Worm (Caenorhabditis elegans): ENCODE measurements around the gene bra-2.
A peak's percentile ranks its signal among the peaks of the same experiment; 100 is the strongest.
"Not testable (repeated sequence)": the region's sequence is repeated elsewhere in the genome, so short reads cannot be mapped to it uniquely, and the experiment has no call there.

The bra-2 gene

DNA sequence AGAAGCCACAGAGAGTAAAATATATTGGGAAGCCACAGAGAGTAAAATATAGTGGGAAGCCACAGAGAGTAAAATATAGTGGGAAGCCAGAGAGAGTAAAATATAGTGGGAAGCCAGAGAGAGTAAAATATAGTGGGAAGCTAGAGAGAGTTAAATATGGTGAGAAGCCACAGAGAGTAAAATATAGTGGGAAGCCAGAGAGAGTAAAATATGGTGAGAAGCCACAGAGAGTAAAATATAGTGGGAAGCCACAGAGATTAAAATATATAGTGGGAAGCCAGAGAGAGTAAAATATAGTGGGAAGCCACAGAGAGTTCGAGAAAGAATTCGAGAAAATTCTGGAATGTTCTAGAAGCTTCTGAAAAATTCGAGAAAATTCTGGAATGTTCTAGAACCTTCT, 20.3 kb downstream of the bra-2 start:
- TF ChIP-seq lir-3 (tag; optimal IDR thresholded peaks at IDR 0.05) (peak; percentile 69), F10B5.3 (tag; optimal IDR thresholded peaks at IDR 0.05) (peak; percentile 19), nhr-48 (tag; optimal IDR thresholded peaks at IDR 0.05) (peak; percentile 28), daf-16 (GFP tag; optimal IDR thresholded peaks at IDR 0.05) (peak in 1 of 2 experiments; percentile 57), spr-1 (tag; optimal IDR thresholded peaks at IDR 0.05) (peak; percentile 65)
- TF ChIP-seq daf-16 (tag; optimal IDR thresholded peaks at IDR 0.05): not testable (repeated sequence)

DNA sequence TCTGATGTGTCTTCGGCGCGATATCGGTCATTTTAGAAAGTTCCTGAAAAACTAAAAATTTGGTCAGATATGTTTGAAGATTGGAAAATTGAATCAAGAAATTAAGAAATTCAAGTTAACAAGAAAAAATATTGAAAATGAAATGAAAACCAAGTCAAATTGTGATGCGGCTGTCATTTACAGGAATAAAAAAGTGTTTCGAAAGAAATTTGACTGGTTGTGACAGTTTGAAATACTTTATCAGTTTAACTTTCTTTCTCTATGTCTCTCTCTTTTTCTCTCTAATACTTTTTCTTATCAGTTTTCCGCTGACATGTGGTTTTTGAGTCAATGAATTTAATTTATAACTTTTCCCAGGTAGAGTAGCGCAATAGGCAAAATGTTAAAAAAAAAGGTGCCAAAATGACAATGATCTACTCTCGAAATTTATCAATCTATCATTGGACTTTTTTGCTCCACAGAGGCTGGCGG, 25.0 kb downstream of the bra-2 start, which contains the start of gene fbxa-55:
Gene fbxa-55 (minus strand): TSS at position 51 of the 471 bp plus-strand sequence.
- TF ChIP-seq rbr-2 (tag; optimal IDR thresholded peaks at IDR 0.05) (no peak), spr-1 (tag; optimal IDR thresholded peaks at IDR 0.05) (no peak), ceh-62 (tag; optimal IDR thresholded peaks at IDR 0.05) (no peak), egl-27 (tag; optimal IDR thresholded peaks at IDR 0.05) (no peak), unc-130 (GFP tag; optimal IDR thresholded peaks at IDR 0.05) (no peak), attf-4 (tag; optimal IDR thresholded peaks at IDR 0.05) (no peak), tra-1 (GFP tag; IDR thresholded peaks at IDR 0.05) (peak; percentile 80), duxl-1 (tag; optimal IDR thresholded peaks at IDR 0.05; ENCODE audit: poor library complexity) (no peak), snpc-4 (tag; optimal IDR thresholded peaks at IDR 0.05) (no peak), lsy-2 (tag; optimal IDR thresholded peaks at IDR 0.05) (no peak), Y105C5A.15 (GFP tag; IDR thresholded peaks at IDR 0.05) (no peak), pqm-1 (tag; optimal IDR thresholded peaks at IDR 0.05) (peak; percentile 43), ztf-11 (tag; optimal IDR thresholded peaks at IDR 0.05) (no peak), fos-1 (tag; optimal IDR thresholded peaks at IDR 0.05) (no peak), daf-16 (GFP tag; optimal IDR thresholded peaks at IDR 0.05) (no peak), daf-16 (tag; optimal IDR thresholded peaks at IDR 0.05) (peak; percentile 51), T20F7.1 (GFP tag; optimal IDR thresholded peaks at IDR 0.05) (no peak), hlh-11 (tag; optimal IDR thresholded peaks at IDR 0.05) (peak; percentile 75), aly-2 (tag; optimal IDR thresholded peaks at IDR 0.05) (no peak), ceh-82 (tag; optimal IDR thresholded peaks at IDR 0.05) (no peak), php-3 (GFP tag; IDR thresholded peaks at IDR 0.05) (no peak; the same call in 1 of the 2 replicates), F44E2.7 (GFP tag; IDR thresholded peaks at IDR 0.05) (no peak), nhr-6 (tag; optimal IDR thresholded peaks at IDR 0.05) (no peak), nhr-25 (tag; optimal IDR thresholded peaks at IDR 0.05; ENCODE audit: borderline replicate concordance, insufficient read depth) (no peak), set-16 (GFP tag; IDR thresholded peaks at IDR 0.05) (no peak), zip-11 (GFP tag; IDR thresholded peaks at IDR 0.05) (no peak), dmd-6 (GFP tag; IDR thresholded peaks at IDR 0.05) (peak; percentile 92), nhr-28 (tag; optimal IDR thresholded peaks at IDR 0.05) (peak; percentile 25), mes-2 (tag; optimal IDR thresholded peaks at IDR 0.05; ENCODE audit: poor library complexity, severe bottlenecking) (no peak), hlh-30 (tag; optimal IDR thresholded peaks at IDR 0.05; ENCODE audit: insufficient read depth) (no peak), dve-1 (tag; optimal IDR thresholded peaks at IDR 0.05; ENCODE audit: insufficient read depth) (peak; percentile 52), jun-1 (tag; optimal IDR thresholded peaks at IDR 0.05) (no peak), fkh-10 (GFP tag; optimal IDR thresholded peaks at IDR 0.05) (no peak), nhr-11 (tag; optimal IDR thresholded peaks at IDR 0.05) (no peak), T26A8.4 (GFP tag; IDR thresholded peaks at IDR 0.05) (no peak), daf-12 (tag; optimal IDR thresholded peaks at IDR 0.05) (no peak), lin-39 (tag; optimal IDR thresholded peaks at IDR 0.05) (no peak), unc-62 (GFP tag; optimal IDR thresholded peaks at IDR 0.05 in 1 of 2) (peak in 1 of 2 experiments; percentile 6), unc-62 (tag; optimal IDR thresholded peaks at IDR 0.05) (no peak), nhr-237 (tag; optimal IDR thresholded peaks at IDR 0.05) (no peak)
